Worm (Caenorhabditis elegans) whole organism, L3 larva: ENCODE results near the gene tps-2.

Source experiments
- ZK546.5 ChIP-seq: sonication (generic microtip); optimal IDR thresholded peaks from 2 replicates; lab custom pipeline; 2017; ENCODE audit warnings: missing biosample characterization, missing genetic modification characterization
- ceh-16 ChIP-seq: sonication (generic microtip); optimal IDR thresholded peaks from 2 replicates; lab custom pipeline; 2017; ENCODE audit warnings: missing biosample characterization, missing genetic modification characterization
- ceh-28 ChIP-seq: fragments of 150-350 bp; optimal IDR thresholded peaks from 2 replicates; lab custom pipeline; 2014; ENCODE audit warnings: missing biosample characterization, missing genetic modification reagents, missing genetic modification characterization
- ceh-82 ChIP-seq: fragments of 150-350 bp; optimal IDR thresholded peaks from 2 replicates; lab custom pipeline; 2014; ENCODE audit warnings: missing biosample characterization, missing genetic modification characterization
- ceh-9 ChIP-seq: sonication (generic microtip); optimal IDR thresholded peaks from 2 replicates; lab custom pipeline; 2018; ENCODE audit warnings: missing biosample characterization, missing genetic modification characterization
- daf-12 ChIP-seq: fragments of 150-350 bp; optimal IDR thresholded peaks from 2 replicates; lab custom pipeline; 2014; ENCODE audit warnings: missing biosample characterization, missing genetic modification reagents, missing genetic modification characterization
- egl-27 ChIP-seq: sonication (generic microtip); optimal IDR thresholded peaks from 4 replicates; lab custom pipeline; 2017; ENCODE audit warnings: missing biosample characterization, missing genetic modification reagents, missing genetic modification characterization
- elt-1 ChIP-seq: fragments of 150-350 bp; optimal IDR thresholded peaks from 2 replicates; lab custom pipeline; 2014; ENCODE audit warnings: missing biosample characterization, missing genetic modification characterization
- elt-2 ChIP-seq: sonication (generic microtip); optimal IDR thresholded peaks from 2 replicates; lab custom pipeline; 2016; ENCODE audit warnings: missing genetic modification reagents, mild to moderate bottlenecking, missing genetic modification characterization, missing compliant biosample characterization
- elt-3 ChIP-seq, 3 experiments: fragments of 150-350 bp in 1 of 3; sonication (generic microtip) in 2 of 3; optimal IDR thresholded peaks; 2 replicates in 2 of 3; 4 replicates in 1 of 3; lab custom pipeline; 2014 to 2017; ENCODE audit warnings: missing biosample characterization in 3 of 3, missing genetic modification characterization in 3 of 3
- fkh-10 ChIP-seq: sonication (generic microtip); optimal IDR thresholded peaks from 2 replicates; lab custom pipeline; 2017; ENCODE audit warnings: missing biosample characterization, missing genetic modification reagents, missing genetic modification characterization
- fkh-2 ChIP-seq: fragments of 150-350 bp; optimal IDR thresholded peaks from 2 replicates; lab custom pipeline; 2014; ENCODE audit warnings: missing biosample characterization, missing genetic modification reagents, missing genetic modification characterization
- fos-1 ChIP-seq: fragments of 150-350 bp; optimal IDR thresholded peaks from 2 replicates; lab custom pipeline; 2014; ENCODE audit warnings: missing biosample characterization, missing genetic modification characterization
- hmg-11 ChIP-seq: sonication (generic microtip); optimal IDR thresholded peaks from 2 replicates; lab custom pipeline; 2016; ENCODE audit warnings: missing genetic modification characterization, missing compliant biosample characterization
- jun-1 ChIP-seq: fragments of 150-350 bp; optimal IDR thresholded peaks from 2 replicates; lab custom pipeline; 2014; ENCODE audit warnings: missing biosample characterization, missing genetic modification reagents, missing genetic modification characterization
- lin-15B ChIP-seq: fragments of 150-350 bp; optimal IDR thresholded peaks from 2 replicates; lab custom pipeline; 2014; ENCODE audit warnings: missing biosample characterization, missing genetic modification characterization
- lsy-12 ChIP-seq: sonication (generic microtip); optimal IDR thresholded peaks from 2 replicates; lab custom pipeline; 2016; ENCODE audit warnings: mild to moderate bottlenecking, missing genetic modification characterization, missing compliant biosample characterization
- mdl-1 ChIP-seq: fragments of 150-350 bp; optimal IDR thresholded peaks from 2 replicates; lab custom pipeline; 2014; ENCODE audit warnings: missing biosample characterization, missing genetic modification characterization
- nfya-1 ChIP-seq: sonication (generic microtip); optimal IDR thresholded peaks from 2 replicates; lab custom pipeline; 2017; ENCODE audit warnings: missing genetic modification characterization, mild to moderate bottlenecking, missing compliant biosample characterization, antibody characterized with exemption, moderate library complexity; ENCODE audit not compliant: insufficient read depth
- nhr-11 ChIP-seq: fragments of 150-350 bp; optimal IDR thresholded peaks from 2 replicates; lab custom pipeline; 2014; ENCODE audit warnings: missing biosample characterization, missing genetic modification characterization
- nhr-12 ChIP-seq: fragments of 150-350 bp; optimal IDR thresholded peaks from 2 replicates; lab custom pipeline; 2014; ENCODE audit warnings: missing biosample characterization, missing genetic modification characterization
- nhr-23 ChIP-seq: fragments of 150-350 bp; optimal IDR thresholded peaks from 2 replicates; lab custom pipeline; 2014; ENCODE audit warnings: missing biosample characterization, missing genetic modification reagents, missing genetic modification characterization
- nhr-43 ChIP-seq: sonication (generic microtip); optimal IDR thresholded peaks from 2 replicates; lab custom pipeline; 2016; ENCODE audit warnings: mild to moderate bottlenecking, missing genetic modification characterization, missing compliant biosample characterization; ENCODE audit not compliant: poor library complexity, severe bottlenecking
- nhr-67 ChIP-seq: fragments of 150-350 bp; optimal IDR thresholded peaks from 2 replicates; lab custom pipeline; 2014; ENCODE audit warnings: missing biosample characterization, missing genetic modification characterization
- nhr-77 ChIP-seq: fragments of 150-350 bp; optimal IDR thresholded peaks from 2 replicates; lab custom pipeline; 2014; ENCODE audit warnings: missing biosample characterization, missing genetic modification characterization
- pha-4 ChIP-seq: fragments of 150-350 bp; optimal IDR thresholded peaks from 2 replicates; lab custom pipeline; 2014; ENCODE audit warnings: missing biosample characterization, missing genetic modification reagents, missing genetic modification characterization
- pqm-1 ChIP-seq: fragments of 150-350 bp; optimal IDR thresholded peaks from 2 replicates; lab custom pipeline; 2017; ENCODE audit warnings: missing biosample characterization, missing genetic modification characterization, inconsistent platforms
- skn-1 ChIP-seq: fragments of 150-350 bp; optimal IDR thresholded peaks from 2 replicates; lab custom pipeline; 2014; ENCODE audit warnings: missing biosample characterization, missing genetic modification characterization
- snpc-4 ChIP-seq: fragments of 150-350 bp; optimal IDR thresholded peaks from 2 replicates; lab custom pipeline; 2014; ENCODE audit warnings: missing biosample characterization, missing genetic modification characterization
- tbx-2 ChIP-seq: sonication (generic microtip); optimal IDR thresholded peaks from 2 replicates; lab custom pipeline; 2016; ENCODE audit warnings: mild to moderate bottlenecking, missing genetic modification characterization, missing compliant biosample characterization
- unc-39 ChIP-seq: sonication (generic microtip); optimal IDR thresholded peaks from 4 replicates; lab custom pipeline; 2017; ENCODE audit warnings: missing biosample characterization, missing genetic modification characterization
- unc-62 ChIP-seq: fragments of 150-350 bp; sonication (generic microtip); optimal IDR thresholded peaks from 4 replicates; lab custom pipeline; 2014; ENCODE audit warnings: missing biosample characterization, missing genetic modification reagents, missing genetic modification characterization
- ztf-11 ChIP-seq: fragments of 150-350 bp; optimal IDR thresholded peaks from 2 replicates; lab custom pipeline; 2014; ENCODE audit warnings: missing biosample characterization, missing genetic modification characterization
- ztf-4 ChIP-seq: fragments of 150-350 bp; optimal IDR thresholded peaks from 2 replicates; lab custom pipeline; 2014; ENCODE audit warnings: missing biosample characterization, missing genetic modification characterization

tps-2 gene

ce11 chrII:14580549-14580948 is 20.2 kb upstream of the tps-2 start, which contains the start of the genes nspb-8 and nspb-9:
TSS of gene nspb-8 (minus strand) at chrII:14580649.
TSS of gene nspb-9 (plus strand) at chrII:14580859.
- TF ChIP-seq ztf-4 (tag; lab: Kevin White, UChicago) (no peak), elt-3 (tag; optimal IDR thresholded peaks at IDR 0.05; lab: Kevin White, UChicago) (no peak), tbx-2 (tag; lab: Kevin White, UChicago) (no peak), skn-1 (no peak), nhr-11 (tag; lab: Kevin White, UChicago) (no peak), nhr-12 (tag; lab: Kevin White, UChicago) (no peak), elt-2 (no peak), jun-1 (tag; lab: Kevin White, UChicago) (no peak), fos-1 (tag; lab: Kevin White, UChicago) (no peak), nhr-67 (no peak), pqm-1 (tag; lab: Kevin White, UChicago) (no peak)
- TF ChIP-seq, all 47 proteins: peak for 0

- TF ChIP-seq nhr-12 (tag; lab: Kevin White, UChicago) = no peak
- no peak for TF ChIP-seq ceh-82 (tag; lab: Kevin White, UChicago)
- no peak for TF ChIP-seq pha-4
- TF ChIP-seq unc-39 = no peak
- TF ChIP-seq ceh-28 = no peak
- no peak for TF ChIP-seq ceh-16
- TF ChIP-seq nhr-11 (tag; lab: Kevin White, UChicago) = no peak
Observed at ce11 chrII:14582206-14582605, 18.5 kb upstream of the tps-2 start, which contains the start of gene C01G12.3. TSS of gene C01G12.3 (minus strand) at chrII:14582306.

- TF ChIP-seq hmg-11 (tag; lab: Kevin White, UChicago) = no peak
- TF ChIP-seq nhr-43 (tag; lab: Kevin White, UChicago) = no peak
- TF ChIP-seq skn-1 = no peak
- TF ChIP-seq lin-15B (tag; lab: Kevin White, UChicago) = no peak
- no peak for TF ChIP-seq elt-1 (tag; lab: Kevin White, UChicago)
- no peak for TF ChIP-seq ZK546.5 (tag; lab: Kevin White, UChicago)
- no peak for TF ChIP-seq fkh-2 (tag; lab: Kevin White, UChicago)
- no peak for TF ChIP-seq lsy-12 (tag; lab: Kevin White, UChicago)
Observed at ce11 chrII:14587407-14587806, 13.3 kb upstream of the tps-2 start, which contains the start of gene C01G12.5. TSS of gene C01G12.5 (minus strand) at chrII:14587507.

- TF ChIP-seq fkh-10 (GFP tag; lab: Kevin White, UChicago) = no peak
- TF ChIP-seq ceh-16 = no peak
- TF ChIP-seq fkh-2 (tag; lab: Kevin White, UChicago) = no peak
- TF ChIP-seq unc-39 = no peak
- TF ChIP-seq mdl-1 (tag; lab: Kevin White, UChicago) = no peak
- TF ChIP-seq ceh-9 (tag; lab: Kevin White, UChicago) = no peak
- TF ChIP-seq pqm-1 (tag; lab: Kevin White, UChicago) = no peak
- TF ChIP-seq snpc-4 = no peak
- no peak for TF ChIP-seq ceh-28
- TF ChIP-seq nhr-23 (tag; lab: Kevin White, UChicago) = no peak
- no peak for TF ChIP-seq tbx-2 (tag; lab: Kevin White, UChicago)
- no peak for TF ChIP-seq nfya-1 (tag; lab: Kevin White, UChicago)
- no peak for TF ChIP-seq elt-1 (tag; lab: Kevin White, UChicago)
- no peak for TF ChIP-seq skn-1
- TF ChIP-seq daf-12 (tag; lab: Kevin White, UChicago) = no peak
- TF ChIP-seq nhr-43 (tag; lab: Kevin White, UChicago) = no peak
- no peak for TF ChIP-seq ztf-11 (tag; lab: Kevin White, UChicago)
- TF ChIP-seq unc-62 (GFP tag; lab: Kevin White, UChicago) = no peak
- no peak for TF ChIP-seq ztf-4 (tag; lab: Kevin White, UChicago)
Observed at ce11 chrII:14588162-14588561, 12.5 kb upstream of the tps-2 start, which contains the start of gene nspb-10. TSS of gene nspb-10 (minus strand) at chrII:14588262.

- TF ChIP-seq nhr-77 (no peak), egl-27 (tag; lab: Kevin White, UChicago) (no peak), snpc-4 (no peak), nhr-11 (tag; lab: Kevin White, UChicago) (peak; percentile 11)
Observed at ce11 chrII:14591699-14592098, 9.0 kb upstream of the tps-2 start, which contains the start of gene C01G12.7. TSS of gene C01G12.7 (minus strand) at chrII:14591893.
